Fruit fly (Drosophila melanogaster) Kc167 (cell line): Measurements from ENCODE around the gene CG1622.

Experiments used
- Myc ChIP-seq: fragments of >200 bp; optimal IDR thresholded peaks from 2 replicates; lab custom pipeline; 2017; ENCODE audit warnings: missing external identifiers
- Sin3A ChIP-seq: fragments of >200 bp; optimal IDR thresholded peaks from 2 replicates; lab custom pipeline; 2018; ENCODE audit warnings: missing external identifiers
- h ChIP-seq: fragments of >200 bp; optimal IDR thresholded peaks from 3 replicates; lab custom pipeline; 2018; ENCODE audit warnings: missing external identifiers
- insv ChIP-seq: fragments of >200 bp; optimal IDR thresholded peaks from 3 replicates; lab custom pipeline; 2018; ENCODE audit warnings: missing external identifiers
- psq ChIP-seq: fragments of >200 bp; optimal IDR thresholded peaks from 2 replicates; lab custom pipeline; 2017; ENCODE audit warnings: missing external identifiers
- ttk ChIP-seq: sonication (Bioruptor generic); optimal IDR thresholded peaks from 2 replicates; lab custom pipeline; 2017; ENCODE audit warnings: missing external identifiers

CG1622 gene

dm6 chrX:13272676-13273233 is 24.1 kb upstream of the CG1622 start:
- TF ChIP-seq Sin3A (lab: Kevin White, UChicago) (no peak), ttk (lab: Kevin White, UChicago) (no peak), Myc (lab: Kevin White, UChicago) (no peak), insv (no peak), h (lab: Kevin White, UChicago) (no peak), psq (lab: Kevin White, UChicago) (no peak)

DNA sequence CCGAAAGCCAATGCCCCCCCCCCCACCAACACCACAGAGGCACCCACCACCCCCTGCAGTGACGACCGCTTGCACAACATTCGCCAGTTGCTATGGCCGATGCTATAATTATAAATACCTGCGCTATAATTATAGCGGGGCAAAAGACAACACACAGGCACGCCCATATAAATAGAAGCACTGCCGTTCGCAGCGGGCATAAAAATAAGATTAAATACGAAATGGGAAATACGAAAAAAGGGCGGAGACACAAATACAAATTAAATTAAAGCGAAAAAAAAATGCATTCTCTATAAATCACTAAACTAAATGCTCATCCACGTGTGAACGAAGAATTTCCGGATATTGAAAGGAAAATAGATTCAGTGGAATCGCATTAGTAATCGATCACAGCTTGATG is 23.5 kb upstream of the CG1622 start:
- no peak for TF ChIP-seq h (lab: Kevin White, UChicago)
- TF ChIP-seq insv = no peak
- TF ChIP-seq psq (lab: Kevin White, UChicago) = no peak
- no peak for TF ChIP-seq ttk (lab: Kevin White, UChicago)
- TF ChIP-seq Sin3A (lab: Kevin White, UChicago) = no peak
- no peak for TF ChIP-seq Myc (lab: Kevin White, UChicago)

DNA sequence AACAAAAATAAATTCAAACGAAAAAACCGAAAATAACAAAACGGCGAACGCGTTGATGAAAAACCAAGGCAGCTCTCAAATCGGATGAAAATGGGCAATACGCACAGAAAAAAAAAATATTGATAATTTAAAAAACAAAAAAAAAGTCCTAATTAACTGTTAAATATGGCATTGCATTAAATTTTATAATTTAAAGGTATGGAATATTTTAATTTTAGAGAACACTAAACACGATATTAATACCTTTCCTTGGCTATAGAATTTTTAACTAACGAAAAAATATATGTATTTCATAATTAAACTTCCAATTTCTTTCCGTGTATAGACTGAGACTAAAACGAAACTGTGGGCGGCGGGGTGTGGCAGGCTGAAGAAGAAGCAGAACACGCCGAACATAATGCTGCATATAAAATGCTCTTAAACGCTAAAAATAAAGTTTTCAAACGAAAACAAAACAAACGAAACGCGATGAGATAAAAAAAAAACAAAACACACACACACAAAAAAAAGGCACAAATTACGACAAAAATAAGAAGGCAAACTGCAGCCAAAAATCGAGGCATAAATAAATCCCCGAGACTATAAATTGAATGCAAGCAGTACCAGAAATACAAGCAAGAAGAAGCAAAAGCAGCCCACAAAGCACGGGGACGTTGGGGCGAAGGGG is 22.3 kb upstream of the CG1622 start:
- TF ChIP-seq Myc (lab: Kevin White, UChicago) (no peak), h (lab: Kevin White, UChicago) (no peak), Sin3A (lab: Kevin White, UChicago) (no peak), psq (lab: Kevin White, UChicago) (no peak), ttk (lab: Kevin White, UChicago) (no peak), insv (no peak)

DNA sequence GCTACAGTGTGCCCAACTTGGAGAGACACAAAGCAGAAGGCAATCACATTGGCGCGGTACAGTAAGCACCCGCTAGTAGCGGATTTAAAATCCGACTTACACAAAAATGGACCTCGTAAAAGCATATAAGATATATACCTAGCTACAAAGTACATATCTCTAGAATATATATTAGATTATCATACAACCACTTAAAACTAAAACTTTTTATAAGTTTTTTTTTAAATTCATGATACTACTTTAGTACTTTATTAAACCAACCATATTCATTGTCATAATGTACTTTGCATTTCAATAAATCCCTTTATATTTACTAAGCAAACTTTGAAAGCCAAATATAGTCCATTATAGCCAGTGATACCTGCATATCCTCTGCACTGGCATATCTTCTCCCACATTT is 21.7 kb upstream of the CG1622 start:
- TF ChIP-seq insv = no peak
- no peak for TF ChIP-seq ttk (lab: Kevin White, UChicago)
- TF ChIP-seq psq (lab: Kevin White, UChicago) = no peak
- TF ChIP-seq Myc (lab: Kevin White, UChicago) = no peak
- no peak for TF ChIP-seq Sin3A (lab: Kevin White, UChicago)
- no peak for TF ChIP-seq h (lab: Kevin White, UChicago)

DNA sequence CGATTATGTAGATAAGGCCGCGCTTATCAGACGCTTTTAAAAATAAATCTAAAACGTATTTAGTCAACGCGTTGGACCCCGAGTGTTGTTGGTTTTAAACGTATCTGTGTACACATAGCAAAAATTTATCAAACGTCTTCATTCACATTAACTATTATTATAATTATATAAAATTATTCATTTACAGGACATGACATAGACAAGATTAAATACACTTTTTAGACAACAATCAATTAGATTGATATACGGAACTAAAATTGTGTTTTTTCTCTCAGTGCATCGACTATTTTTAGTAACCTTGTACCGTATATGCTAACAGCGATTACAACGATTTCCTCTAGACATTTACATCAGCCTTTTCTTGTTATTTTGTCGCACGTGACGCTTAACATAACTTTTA is 20.2 kb upstream of the CG1622 start:
- TF ChIP-seq h (lab: Kevin White, UChicago) (no peak), ttk (lab: Kevin White, UChicago) (no peak), insv (no peak), psq (lab: Kevin White, UChicago) (no peak), Myc (lab: Kevin White, UChicago) (no peak), Sin3A (lab: Kevin White, UChicago) (no peak)

DNA sequence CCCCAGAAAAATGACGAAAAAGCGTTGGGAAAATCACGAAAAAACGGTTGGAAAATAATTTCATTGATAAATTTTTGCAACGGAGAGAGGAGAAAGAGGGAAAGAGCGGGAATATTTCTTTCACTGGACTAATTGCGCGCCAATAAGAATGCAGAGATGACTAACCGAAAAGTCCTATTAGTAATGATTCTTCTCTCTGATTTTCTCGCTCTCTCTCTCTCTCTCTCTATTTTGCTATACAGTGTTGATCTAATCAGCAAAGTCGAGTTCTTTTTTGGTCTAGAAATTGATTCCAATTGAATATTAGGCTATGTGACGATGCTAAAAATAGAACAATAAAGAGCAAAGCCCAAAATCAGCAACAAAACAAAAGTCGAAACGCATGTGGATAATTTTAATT is 19.7 kb upstream of the CG1622 start:
- TF ChIP-seq Sin3A (lab: Kevin White, UChicago) (no peak), h (lab: Kevin White, UChicago) (no peak), Myc (lab: Kevin White, UChicago) (no peak), ttk (lab: Kevin White, UChicago) (no peak), insv (no peak), psq (lab: Kevin White, UChicago) (no peak)

DNA sequence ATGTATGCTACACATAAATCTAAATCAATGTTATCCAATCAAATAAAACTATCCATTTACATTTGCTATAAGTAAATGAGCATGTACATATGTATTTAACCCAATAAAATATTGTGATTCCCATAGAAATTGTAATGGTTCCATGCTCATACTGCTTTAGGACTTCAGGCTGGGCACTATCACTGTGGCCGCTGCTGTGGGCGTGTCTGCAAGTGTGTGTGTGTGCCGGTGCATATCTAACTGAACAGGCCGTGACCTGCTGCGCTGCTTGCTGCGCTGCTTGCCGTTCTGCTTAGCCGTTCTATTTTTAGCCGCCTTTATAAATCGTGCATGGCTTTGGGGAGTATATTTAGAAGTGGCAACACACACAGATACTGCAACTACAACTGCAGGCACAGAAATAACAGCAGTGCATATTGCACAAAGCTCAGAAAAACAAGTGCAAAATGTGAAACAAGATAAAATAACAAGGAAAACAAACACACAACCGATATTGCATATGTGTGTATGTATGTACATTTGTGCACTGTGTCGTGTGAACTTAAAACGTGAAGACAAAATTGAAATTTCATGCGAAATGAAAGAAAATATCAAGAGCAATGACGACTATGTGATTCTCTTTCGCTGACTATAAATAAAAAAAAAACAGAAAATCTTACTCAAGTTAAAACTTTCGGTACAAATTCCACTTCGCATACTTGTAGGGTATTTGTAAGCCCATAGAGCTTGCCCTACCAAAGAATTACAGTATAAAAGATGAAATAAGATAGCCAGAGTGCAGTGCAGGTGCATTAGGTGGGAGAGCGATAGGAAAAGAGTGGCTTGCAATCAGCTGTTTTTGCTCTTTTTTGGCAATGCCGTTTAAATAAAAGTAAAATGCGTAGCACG is 19.1 kb upstream of the CG1622 start:
- no peak for TF ChIP-seq Sin3A (lab: Kevin White, UChicago)

- TF ChIP-seq insv (no peak), Myc (lab: Kevin White, UChicago) (no peak), psq (lab: Kevin White, UChicago) (no peak), Sin3A (lab: Kevin White, UChicago) (no peak), ttk (lab: Kevin White, UChicago) (no peak), h (lab: Kevin White, UChicago) (no peak)
These were observed 18.4 kb upstream of the CG1622 start for dm6 chrX:13278468-13278982.

- no peak for TF ChIP-seq Sin3A (lab: Kevin White, UChicago)
- no peak for TF ChIP-seq insv
- no peak for TF ChIP-seq psq (lab: Kevin White, UChicago)
- TF ChIP-seq Myc (lab: Kevin White, UChicago) = no peak
These were observed 16.6 kb upstream of the CG1622 start for dm6 chrX:13280235-13280634.

DNA sequence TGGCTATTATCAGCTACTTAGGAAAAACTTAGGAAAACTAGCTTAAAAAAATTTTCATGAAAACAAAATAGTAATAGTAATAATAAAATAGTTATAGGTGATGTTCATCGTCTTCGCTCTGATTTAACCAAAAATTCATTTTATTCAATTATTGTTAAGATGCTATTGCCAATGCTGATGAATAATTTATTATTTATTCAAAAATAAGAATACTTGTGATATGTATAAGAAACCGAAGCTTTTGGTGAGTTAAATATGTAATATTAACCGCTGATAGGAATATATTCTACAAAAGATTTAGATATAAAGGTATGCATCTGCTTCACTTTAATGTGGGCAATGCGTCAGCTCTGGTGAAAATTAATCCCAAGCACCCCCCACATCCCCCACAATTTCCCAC is 16.1 kb upstream of the CG1622 start:
- TF ChIP-seq ttk (lab: Kevin White, UChicago) (no peak), insv (no peak), psq (lab: Kevin White, UChicago) (no peak), h (lab: Kevin White, UChicago) (no peak), Sin3A (lab: Kevin White, UChicago) (no peak), Myc (lab: Kevin White, UChicago) (no peak)

dm6 chrX:13281244-13281877 is 15.5 kb upstream of the CG1622 start:
- TF ChIP-seq psq (lab: Kevin White, UChicago) (no peak), Myc (lab: Kevin White, UChicago) (no peak), h (lab: Kevin White, UChicago) (no peak), Sin3A (lab: Kevin White, UChicago) (no peak), insv (no peak), ttk (lab: Kevin White, UChicago) (no peak)
